Fruit fly (Drosophila melanogaster) whole organism, embryonic: Measurements from ENCODE around the gene CG43078.
A peak's percentile ranks its signal among the peaks of the same experiment; 100 is the strongest.

ENCODE experiments used
- ATbp ChIP-seq: fragments of 200-800 bp; sonication (Bioruptor generic); optimal IDR thresholded peaks from 2 replicates; lab custom pipeline; 2017; ENCODE audit warnings: missing biosample characterization, mild to moderate bottlenecking, missing genetic modification characterization, missing genetic modification reagents
- CG10321 ChIP-seq: fragments of 200-800 bp; sonication (Bioruptor generic); IDR thresholded peaks from 2 replicates; pipeline ENCODE4 v1.3.6; 2022; ENCODE audit warnings: missing biosample characterization, missing genetic modification characterization
- CG10959 ChIP-seq: fragments of 200-800 bp; sonication (Bioruptor generic); IDR thresholded peaks from 2 replicates; pipeline ENCODE4 v1.3.6; 2022; ENCODE audit warnings: missing biosample characterization, missing genetic modification characterization
- CG10979 ChIP-seq: fragments of 200-800 bp; sonication (Bioruptor generic); optimal IDR thresholded peaks from 2 replicates; lab custom pipeline; 2018; ENCODE audit warnings: missing biosample characterization, mild to moderate bottlenecking, missing genetic modification characterization, moderate library complexity
- CG12236 ChIP-seq: fragments of 200-800 bp; sonication (Bioruptor generic); optimal IDR thresholded peaks from 2 replicates; lab custom pipeline; 2016; ENCODE audit warnings: missing biosample characterization, missing genetic modification characterization
- CG12391 ChIP-seq: fragments of 200-800 bp; sonication (Bioruptor generic); optimal IDR thresholded peaks from 3 replicates; lab custom pipeline; 2018; ENCODE audit warnings: missing biosample characterization, mild to moderate bottlenecking, missing genetic modification characterization, moderate library complexity
- CG15696 ChIP-seq: fragments of 200-800 bp; sonication (Bioruptor generic); optimal IDR thresholded peaks from 2 replicates; lab custom pipeline; 2019; ENCODE audit warnings: missing biosample characterization, mild to moderate bottlenecking, missing genetic modification characterization, moderate library complexity
- CG1602 ChIP-seq: fragments of 200-800 bp; sonication (Bioruptor generic); optimal IDR thresholded peaks from 3 replicates; lab custom pipeline; 2016; ENCODE audit warnings: missing biosample characterization, missing genetic modification characterization
- CG17568 ChIP-seq: fragments of 200-800 bp; sonication (Bioruptor generic); optimal IDR thresholded peaks from 2 replicates; lab custom pipeline; 2018; ENCODE audit warnings: missing biosample characterization, mild to moderate bottlenecking, missing genetic modification characterization, moderate library complexity
- CG17829 ChIP-seq: fragments of 200-800 bp; optimal IDR thresholded peaks from 2 replicates; lab custom pipeline; 2019; ENCODE audit warnings: missing biosample characterization, mild to moderate bottlenecking, missing genetic modification characterization, moderate library complexity
- CG18262 ChIP-seq: fragments of 200-800 bp; optimal IDR thresholded peaks from 3 replicates; lab custom pipeline; 2019; ENCODE audit warnings: missing biosample characterization, mild to moderate bottlenecking, missing genetic modification characterization, moderate library complexity
- CG2712 ChIP-seq: fragments of 200-800 bp; optimal IDR thresholded peaks from 3 replicates; lab custom pipeline; 2019; ENCODE audit warnings: missing biosample characterization, mild to moderate bottlenecking, missing genetic modification characterization, moderate library complexity
- CG30403 ChIP-seq: fragments of 200-800 bp; sonication (Bioruptor generic); optimal IDR thresholded peaks from 3 replicates; lab custom pipeline; 2016; ENCODE audit warnings: missing biosample characterization, missing genetic modification characterization
- CG32767 ChIP-seq: fragments of 200-800 bp; sonication (Bioruptor generic); IDR thresholded peaks from 2 replicates; pipeline ENCODE4 v1.3.6; 2022; ENCODE audit warnings: missing biosample characterization, missing genetic modification characterization
- CG7556 ChIP-seq: fragments of 200-800 bp; sonication (Bioruptor generic); optimal IDR thresholded peaks from 2 replicates; lab custom pipeline; 2017; ENCODE audit warnings: missing biosample characterization, mild to moderate bottlenecking, missing genetic modification characterization
- CG8388 ChIP-seq: fragments of 200-800 bp; sonication (Bioruptor generic); optimal IDR thresholded peaks from 2 replicates; lab custom pipeline; 2019; ENCODE audit warnings: missing biosample characterization, mild to moderate bottlenecking, missing genetic modification characterization, moderate library complexity
- CG8924 ChIP-seq: fragments of 200-800 bp; optimal IDR thresholded peaks from 3 replicates; lab custom pipeline; 2019; ENCODE audit warnings: missing biosample characterization, mild to moderate bottlenecking, missing genetic modification characterization, moderate library complexity
- CG9727 ChIP-seq: fragments of 200-800 bp; sonication (Bioruptor generic); optimal IDR thresholded peaks from 3 replicates; lab custom pipeline; 2017; ENCODE audit warnings: missing biosample characterization, mild to moderate bottlenecking, missing genetic modification characterization
- D ChIP-seq, 2 experiments: fragments of 200-800 bp in 1 of 2; fragments of >200 bp in 1 of 2; sonication (Bioruptor generic) in 1 of 2; optimal IDR thresholded peaks; 2 replicates in 1 of 2; 3 replicates in 1 of 2; lab custom pipeline; 2017; ENCODE audit warnings: mild to moderate bottlenecking in 1 of 2, missing biosample characterization in 1 of 2, missing genetic modification characterization in 1 of 2, missing genetic modification reagents in 1 of 2
- D19A ChIP-seq: fragments of 200-800 bp; optimal IDR thresholded peaks from 3 replicates; lab custom pipeline; 2019; ENCODE audit warnings: missing biosample characterization, mild to moderate bottlenecking, missing genetic modification characterization, moderate library complexity
- Doc3 ChIP-seq: fragments of 200-800 bp; sonication (Bioruptor generic); IDR thresholded peaks from 3 replicates; pipeline ENCODE4 v1.3.6; 2022; ENCODE audit warnings: missing biosample characterization, missing genetic modification characterization; ENCODE audit not compliant: partially characterized antibody
- E2f2 ChIP-seq: fragments of 200-800 bp; sonication (Bioruptor generic); IDR thresholded peaks from 2 replicates; pipeline ENCODE4 v1.3.6; 2022; ENCODE audit warnings: missing biosample characterization, missing genetic modification characterization
- Ets65A ChIP-seq: fragments of 200-800 bp; sonication (Bioruptor generic); peaks from one replicate; lab custom pipeline; 2016; ENCODE audit warnings: missing biosample characterization, missing genetic modification characterization
- MESR4 ChIP-seq: fragments of 200-800 bp; sonication (Bioruptor generic); optimal IDR thresholded peaks from 2 replicates; lab custom pipeline; 2018; ENCODE audit warnings: missing biosample characterization, mild to moderate bottlenecking, missing genetic modification characterization, moderate library complexity
- Med ChIP-seq: fragments of 200-800 bp; sonication (Bioruptor generic); peaks from one replicate; lab custom pipeline; 2016; ENCODE audit warnings: missing biosample characterization, missing genetic modification characterization, mild to moderate bottlenecking, inconsistent platforms, moderate library complexity
- Neu2 ChIP-seq: fragments of 200-800 bp; sonication (Bioruptor generic); optimal IDR thresholded peaks from 3 replicates; lab custom pipeline; 2016; ENCODE audit warnings: missing biosample characterization, missing genetic modification characterization, borderline replicate concordance
- Nf-YB ChIP-seq: fragments of 200-800 bp; sonication (Bioruptor generic); optimal IDR thresholded peaks from 3 replicates; lab custom pipeline; 2019; ENCODE audit warnings: missing biosample characterization, mild to moderate bottlenecking, missing genetic modification characterization, moderate library complexity
- Ravus ChIP-seq: fragments of 200-800 bp; sonication (Bioruptor generic); IDR thresholded peaks from 2 replicates; pipeline ENCODE4 v1.3.6; 2022; ENCODE audit warnings: missing biosample characterization, missing genetic modification characterization
- Xbp1 ChIP-seq: fragments of 200-800 bp; sonication (Bioruptor generic); optimal IDR thresholded peaks from 3 replicates; lab custom pipeline; 2016; ENCODE audit warnings: missing biosample characterization, mild to moderate bottlenecking, missing genetic modification characterization
- Xrp1 ChIP-seq: fragments of 200-800 bp; sonication (Bioruptor generic); IDR thresholded peaks from 2 replicates; pipeline ENCODE4 v1.3.6; 2022; ENCODE audit warnings: missing biosample characterization, missing genetic modification characterization
- ap ChIP-seq: fragments of 200-800 bp; sonication (Bioruptor generic); IDR thresholded peaks from 2 replicates; pipeline ENCODE4 v1.3.6; 2022; ENCODE audit warnings: missing biosample characterization, missing genetic modification characterization
- bbx ChIP-seq: fragments of 200-800 bp; sonication (Bioruptor generic); IDR thresholded peaks from 2 replicates; pipeline ENCODE4 v1.3.6; 2022; ENCODE audit warnings: missing biosample characterization, missing genetic modification characterization; ENCODE audit not compliant: partially characterized antibody
- bigmax ChIP-seq: fragments of 200-800 bp; sonication (Bioruptor generic); optimal IDR thresholded peaks from 2 replicates; lab custom pipeline; 2018; ENCODE audit warnings: missing biosample characterization, mild to moderate bottlenecking, missing genetic modification characterization
- chif ChIP-seq, 2 experiments: fragments of 200-800 bp; sonication (Bioruptor generic); optimal IDR thresholded peaks; 3 replicates each; lab custom pipeline; 2016; ENCODE audit warnings: missing biosample characterization in 2 of 2, missing genetic modification characterization in 2 of 2
- eve ChIP-seq, 2 experiments: fragments of >200 bp; optimal IDR thresholded peaks; 2 replicates each; lab custom pipeline; 2017; ENCODE audit warnings: missing biosample characterization in 2 of 2, missing genetic modification characterization in 2 of 2
- gem ChIP-seq: fragments of 200-800 bp; sonication (Bioruptor generic); optimal IDR thresholded peaks from 2 replicates; lab custom pipeline; 2019; ENCODE audit warnings: missing biosample characterization, mild to moderate bottlenecking, missing genetic modification characterization, moderate library complexity
- grau ChIP-seq: fragments of 200-800 bp; optimal IDR thresholded peaks from 3 replicates; lab custom pipeline; 2019; ENCODE audit warnings: missing biosample characterization, mild to moderate bottlenecking, missing genetic modification characterization, moderate library complexity
- hbn ChIP-seq: fragments of 200-800 bp; sonication (Bioruptor generic); IDR thresholded peaks from 2 replicates; pipeline ENCODE4 v1.3.6; 2022; ENCODE audit warnings: missing biosample characterization, missing genetic modification characterization; ENCODE audit not compliant: partially characterized antibody
- lola ChIP-seq, 3 experiments: fragments of >200 bp in 2 of 3; fragments of 200-800 bp in 1 of 3; sonication (Bioruptor generic) in 1 of 3; optimal IDR thresholded peaks; 2 replicates each; lab custom pipeline; 2017 to 2019; ENCODE audit warnings: missing biosample characterization in 3 of 3, missing genetic modification characterization in 3 of 3, mild to moderate bottlenecking in 1 of 3, moderate library complexity in 1 of 3
- nom ChIP-seq: fragments of 200-800 bp; sonication (Bioruptor generic); optimal IDR thresholded peaks from 2 replicates; lab custom pipeline; 2017; ENCODE audit warnings: missing biosample characterization, missing genetic modification characterization, mild to moderate bottlenecking, moderate library complexity, missing genetic modification reagents
- odd ChIP-seq: fragments of 200-800 bp; sonication (Bioruptor generic); optimal IDR thresholded peaks from 2 replicates; lab custom pipeline; 2017; ENCODE audit warnings: missing biosample characterization, mild to moderate bottlenecking, missing genetic modification characterization
- prd ChIP-seq, 3 experiments: fragments of >200 bp in 2 of 3; fragments of 200-800 bp in 1 of 3; sonication (Bioruptor generic) in 1 of 3; optimal IDR thresholded peaks in 2 of 3; IDR thresholded peaks in 1 of 3; 2 replicates in 2 of 3; 3 replicates in 1 of 3; pipeline versions ENCODE4 v1.3.6 to Lab custom; 2017 to 2022; ENCODE audit warnings: missing biosample characterization in 1 of 3, missing genetic modification characterization in 1 of 3
- sens ChIP-seq: fragments of 200-800 bp; sonication (Bioruptor generic); peaks from one replicate; lab custom pipeline; 2016; ENCODE audit warnings: missing biosample characterization, missing genetic modification characterization
- sens-2 ChIP-seq: fragments of 200-800 bp; sonication (Bioruptor generic); IDR thresholded peaks from 2 replicates; pipeline ENCODE4 v1.3.6; 2022; ENCODE audit warnings: missing biosample characterization, missing genetic modification characterization
- slou ChIP-seq: fragments of 200-800 bp; sonication (Bioruptor generic); optimal IDR thresholded peaks from 3 replicates; lab custom pipeline; 2016; ENCODE audit warnings: missing biosample characterization, missing genetic modification characterization
- toy ChIP-seq: fragments of 200-800 bp; sonication (Bioruptor generic); IDR thresholded peaks from 2 replicates; pipeline ENCODE4 v1.3.6; 2022; ENCODE audit warnings: missing biosample characterization, missing genetic modification characterization
- unpg ChIP-seq: fragments of 200-800 bp; sonication (Bioruptor generic); optimal IDR thresholded peaks from 3 replicates; lab custom pipeline; 2018; ENCODE audit warnings: missing biosample characterization, mild to moderate bottlenecking, missing genetic modification characterization, moderate library complexity
- zen ChIP-seq: fragments of 200-800 bp; sonication (Bioruptor generic); optimal IDR thresholded peaks from 3 replicates; lab custom pipeline; 2018; ENCODE audit warnings: missing biosample characterization, mild to moderate bottlenecking, missing genetic modification characterization, moderate library complexity

The CG43078 gene

DNA sequence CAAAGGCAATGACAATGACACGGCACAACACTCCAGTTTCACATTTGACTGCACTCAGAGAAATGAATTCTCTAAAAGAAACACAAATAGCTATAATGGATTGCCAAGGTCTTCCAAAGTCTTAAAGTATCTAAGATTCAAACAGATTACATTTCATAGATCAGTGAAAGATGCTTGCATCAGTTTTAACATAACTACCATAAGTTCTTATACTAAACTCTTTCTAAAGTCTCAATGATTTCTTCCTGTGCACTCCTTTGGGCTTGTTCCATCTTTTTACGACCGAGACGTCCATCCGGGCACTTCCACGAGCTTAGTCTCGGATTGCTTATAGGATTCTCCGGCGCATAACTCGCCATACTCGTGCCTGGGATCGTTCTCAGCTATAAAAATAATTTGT lies 34.4 kb upstream of the CG43078 start:
- no peak for TF ChIP-seq hbn (GFP tag; lab: Robert Waterston, UW)
- TF ChIP-seq prd (optimal IDR thresholded peaks at IDR 0.05; lab: Kevin White, UChicago), result no peak
- 0 out of 3 replicates have a peak, but pooled peaks have one; percentile 40 for TF ChIP-seq prd (GFP tag; IDR thresholded peaks at IDR 0.05; lab: Robert Waterston, UW)
- TF ChIP-seq Ravus (GFP tag; lab: Robert Waterston, UW), result no peak
- no peak for TF ChIP-seq slou (GFP tag; lab: Kevin White, UChicago)
- TF ChIP-seq Med (GFP tag; lab: Kevin White, UChicago), result peak; percentile 72
- TF ChIP-seq CG9727 (GFP tag; lab: Kevin White, UChicago), result peak; percentile 20
- peak in 1 of 3 experiments; percentile 18 for TF ChIP-seq lola (GFP tag; optimal IDR thresholded peaks at IDR 0.05; lab: Kevin White, UChicago)
- peak; percentile 42 for TF ChIP-seq CG10979 (tag; lab: Kevin White, UChicago)
- peak; percentile 32 for TF ChIP-seq CG12391 (tag; lab: Kevin White, UChicago)
- TF ChIP-seq Xrp1, result peak; percentile 43; the same call in 1 of the 2 replicates
- no peak for TF ChIP-seq Doc3 (GFP tag; lab: Robert Waterston, UW)
- TF ChIP-seq D19A (tag; lab: Kevin White, UChicago), result peak; percentile 6
- no peak for TF ChIP-seq eve (GFP tag; optimal IDR thresholded peaks at IDR 0.05; lab: Kevin White, UChicago)
- TF ChIP-seq MESR4, result no peak
- TF ChIP-seq CG7556, result peak; percentile 7
- no peak for TF ChIP-seq CG12236 (GFP tag; lab: Kevin White, UChicago)
- TF ChIP-seq CG10321 (GFP tag; lab: Robert Waterston, UW), result no peak
- TF ChIP-seq E2f2 (GFP tag; lab: Robert Waterston, UW), result peak; percentile 24; the same call in 1 of the 2 replicates
- TF ChIP-seq CG10959 (GFP tag; lab: Robert Waterston, UW), result no peak
- TF ChIP-seq CG32767 (GFP tag; lab: Robert Waterston, UW), result 0 out of 2 replicates have a peak, but pooled peaks have one; percentile 8
- no peak for TF ChIP-seq toy (GFP tag; lab: Robert Waterston, UW)
- peak; percentile 18 for TF ChIP-seq CG8388 (GFP tag; lab: Kevin White, UChicago)
- TF ChIP-seq CG15696 (tag; lab: Kevin White, UChicago), result no peak
- TF ChIP-seq gem, result peak; percentile 55
- TF ChIP-seq Nf-YB (GFP tag; lab: Kevin White, UChicago), result no peak
- TF ChIP-seq ATbp (GFP tag; lab: Kevin White, UChicago), result peak; percentile 6
- TF ChIP-seq chif (GFP tag; optimal IDR thresholded peaks at IDR 0.05; lab: Kevin White, UChicago), result peak in 1 of 2 experiments; percentile 13
- no peak for TF ChIP-seq zen (tag; lab: Kevin White, UChicago)
- TF ChIP-seq Ets65A (GFP tag; lab: Kevin White, UChicago), result no peak
- peak; percentile 20 for TF ChIP-seq CG17829 (tag; lab: Kevin White, UChicago)
- TF ChIP-seq grau (tag; lab: Kevin White, UChicago), result peak; percentile 32
- TF ChIP-seq sens-2, result no peak
- peak; percentile 12 for TF ChIP-seq Xbp1 (GFP tag; lab: Kevin White, UChicago)
- TF ChIP-seq CG30403, result peak; percentile 17
- TF ChIP-seq nom (GFP tag; lab: Kevin White, UChicago), result no peak
- TF ChIP-seq sens (GFP tag; lab: Kevin White, UChicago), result peak; percentile 52
- no peak for TF ChIP-seq Neu2
- TF ChIP-seq CG2712, result peak; percentile 13
- TF ChIP-seq odd, result no peak
- TF ChIP-seq CG18262 (tag; lab: Kevin White, UChicago), result peak; percentile 20
- peak; percentile 20; the same call in 1 of the 2 replicates for TF ChIP-seq ap (GFP tag; lab: Robert Waterston, UW)
- TF ChIP-seq unpg (GFP tag; lab: Kevin White, UChicago), result peak; percentile 25
- no peak for TF ChIP-seq D (optimal IDR thresholded peaks at IDR 0.05; lab: Kevin White, UChicago)
- peak; percentile 13 for TF ChIP-seq D (GFP tag; optimal IDR thresholded peaks at IDR 0.05; lab: Kevin White, UChicago)
- no peak for TF ChIP-seq CG8924 (tag; lab: Kevin White, UChicago)
- no peak for TF ChIP-seq bbx (GFP tag; lab: Robert Waterston, UW)
- no peak for TF ChIP-seq bigmax (GFP tag; lab: Kevin White, UChicago)
- TF ChIP-seq CG1602, result peak; percentile 12
- no peak for TF ChIP-seq CG17568
